Worm (Caenorhabditis elegans): Measurements from ENCODE around the gene srh-209.

DNA sequence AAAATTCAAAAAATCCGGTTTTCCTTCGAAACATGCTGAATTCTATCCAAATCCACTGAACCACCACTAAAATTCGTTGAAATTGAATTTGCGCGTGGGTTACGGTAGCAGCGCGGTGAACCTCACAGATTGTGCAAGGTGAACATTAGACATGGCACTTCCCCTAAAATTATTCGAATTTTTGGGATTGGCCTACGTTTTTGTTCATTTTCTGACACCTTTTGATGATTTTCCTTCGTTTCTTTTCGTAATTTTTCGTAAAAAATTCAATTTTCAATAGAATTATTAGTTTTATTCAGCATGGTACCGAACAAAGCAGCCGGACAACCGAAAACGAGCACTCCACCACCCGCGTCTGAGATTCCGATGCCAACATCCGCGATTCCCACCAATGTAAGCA is 33.4 kb upstream of the srh-209 start, which contains the start of gene ZK262.8:
- TF ChIP-seq ceh-82 (tag; optimal IDR thresholded peaks at IDR 0.05) (no peak), nhr-237 (tag; optimal IDR thresholded peaks at IDR 0.05) (no peak), mab-5 (tag; optimal IDR thresholded peaks at IDR 0.05) (no peak), aly-2 (tag; optimal IDR thresholded peaks at IDR 0.05) (no peak), ama-1 (optimal IDR thresholded peaks at IDR 0.05) (no peak), unc-62 (GFP tag; optimal IDR thresholded peaks at IDR 0.05) (no peak), nhr-129 (tag; optimal IDR thresholded peaks at IDR 0.05) (no peak), egl-27 (tag; optimal IDR thresholded peaks at IDR 0.05) (no peak), nhr-11 (tag; optimal IDR thresholded peaks at IDR 0.05) (no peak), lin-13 (GFP tag; optimal IDR thresholded peaks at IDR 0.05) (no peak), nhr-21 (tag; optimal IDR thresholded peaks at IDR 0.05) (no peak)

All from whole organism, L2 larva.